Fruit fly (Drosophila melanogaster) whole organism, embryonic: ENCODE data around the gene CG13408.
A peak's percentile ranks its signal among the peaks of the same experiment; 100 is the strongest.

Source experiments
- Atf-2 ChIP-seq: fragments of 200-800 bp; sonication (Bioruptor generic); optimal IDR thresholded peaks from 2 replicates; lab custom pipeline; 2016; ENCODE audit warnings: missing biosample characterization, missing genetic modification characterization
- CG10565 ChIP-seq: fragments of 200-800 bp; sonication (Bioruptor generic); optimal IDR thresholded peaks from 3 replicates; lab custom pipeline; 2016; ENCODE audit warnings: missing biosample characterization, mild to moderate bottlenecking, missing genetic modification characterization
- CG11398 ChIP-seq: fragments of 200-800 bp; sonication (Bioruptor generic); optimal IDR thresholded peaks from 2 replicates; lab custom pipeline; 2016; ENCODE audit warnings: missing biosample characterization, missing genetic modification characterization
- CG11560 ChIP-seq: fragments of 200-800 bp; sonication (Bioruptor generic); IDR thresholded peaks from 3 replicates; pipeline ENCODE4 v1.3.6; 2022; ENCODE audit warnings: missing biosample characterization, missing genetic modification characterization
- CG12155 ChIP-seq: fragments of 200-800 bp; sonication (Bioruptor generic); optimal IDR thresholded peaks from 3 replicates; lab custom pipeline; 2016; ENCODE audit warnings: missing biosample characterization, missing genetic modification characterization
- CG12744 ChIP-seq: fragments of 200-800 bp; sonication (Bioruptor generic); optimal IDR thresholded peaks from 2 replicates; lab custom pipeline; 2016; ENCODE audit warnings: missing biosample characterization, missing genetic modification characterization
- CG12769 ChIP-seq: fragments of 200-800 bp; sonication (Bioruptor generic); optimal IDR thresholded peaks from 2 replicates; lab custom pipeline; 2019; ENCODE audit warnings: missing biosample characterization, mild to moderate bottlenecking, missing genetic modification characterization, moderate library complexity
- CG13424 ChIP-seq: fragments of 200-800 bp; sonication (Bioruptor generic); optimal IDR thresholded peaks from 2 replicates; lab custom pipeline; 2019; ENCODE audit warnings: missing biosample characterization, mild to moderate bottlenecking, missing genetic modification characterization, moderate library complexity
- CG13775 ChIP-seq: fragments of 200-800 bp; sonication (Bioruptor generic); optimal IDR thresholded peaks from 3 replicates; lab custom pipeline; 2017; ENCODE audit warnings: missing biosample characterization, mild to moderate bottlenecking, missing genetic modification characterization
- CG13894 ChIP-seq: fragments of 200-800 bp; sonication (Bioruptor generic); optimal IDR thresholded peaks from 3 replicates; lab custom pipeline; 2018; ENCODE audit warnings: missing biosample characterization, mild to moderate bottlenecking, missing genetic modification characterization, moderate library complexity
- CG14441 ChIP-seq: fragments of 200-800 bp; sonication (Bioruptor generic); IDR thresholded peaks from 2 replicates; pipeline ENCODE4 v1.3.6; 2022; ENCODE audit warnings: missing biosample characterization, missing genetic modification characterization
- CG1529 ChIP-seq: fragments of 200-800 bp; sonication (Bioruptor generic); optimal IDR thresholded peaks from 3 replicates; lab custom pipeline; 2018; ENCODE audit warnings: missing biosample characterization, missing genetic modification characterization
- CG1602 ChIP-seq: fragments of 200-800 bp; sonication (Bioruptor generic); optimal IDR thresholded peaks from 3 replicates; lab custom pipeline; 2016; ENCODE audit warnings: missing biosample characterization, missing genetic modification characterization
- CG1647 ChIP-seq: fragments of 200-800 bp; sonication (Bioruptor generic); optimal IDR thresholded peaks from 3 replicates; lab custom pipeline; 2016; ENCODE audit warnings: missing biosample characterization, missing genetic modification characterization
- CG17328 ChIP-seq: fragments of 200-800 bp; sonication (Bioruptor generic); IDR thresholded peaks from 2 replicates; pipeline ENCODE4 v1.3.6; 2022; ENCODE audit warnings: missing biosample characterization, missing genetic modification characterization
- CG17359 ChIP-seq: fragments of 200-800 bp; sonication (Bioruptor generic); optimal IDR thresholded peaks from 3 replicates; lab custom pipeline; 2018; ENCODE audit warnings: missing biosample characterization, mild to moderate bottlenecking, missing genetic modification characterization, moderate library complexity
- CG18476 ChIP-seq: fragments of 200-800 bp; sonication (Bioruptor generic); optimal IDR thresholded peaks from 2 replicates; lab custom pipeline; 2016; ENCODE audit warnings: missing biosample characterization, mild to moderate bottlenecking, missing genetic modification characterization
- CG18619 ChIP-seq: fragments of 200-800 bp; sonication (Bioruptor generic); optimal IDR thresholded peaks from 3 replicates; lab custom pipeline; 2017; ENCODE audit warnings: missing biosample characterization, mild to moderate bottlenecking, missing genetic modification characterization
- CG2712 ChIP-seq: fragments of 200-800 bp; optimal IDR thresholded peaks from 3 replicates; lab custom pipeline; 2019; ENCODE audit warnings: missing biosample characterization, mild to moderate bottlenecking, missing genetic modification characterization, moderate library complexity
- CG3065 ChIP-seq: fragments of 200-800 bp; sonication (Bioruptor generic); optimal IDR thresholded peaks from 2 replicates; lab custom pipeline; 2016; ENCODE audit warnings: missing biosample characterization, missing genetic modification characterization
- CG34422 ChIP-seq: fragments of 200-800 bp; sonication (Bioruptor generic); IDR thresholded peaks from 3 replicates; pipeline ENCODE4 v1.3.6; 2022; ENCODE audit warnings: missing biosample characterization, missing genetic modification characterization
- CG3838 ChIP-seq: fragments of 200-800 bp; sonication (Bioruptor generic); optimal IDR thresholded peaks from 3 replicates; lab custom pipeline; 2016; ENCODE audit warnings: missing biosample characterization, missing genetic modification characterization
- CG3995 ChIP-seq: fragments of 200-800 bp; sonication (Bioruptor generic); optimal IDR thresholded peaks from 3 replicates; lab custom pipeline; 2016; ENCODE audit warnings: missing biosample characterization, missing genetic modification characterization
- CG4424 ChIP-seq: fragments of 200-800 bp; sonication (Bioruptor generic); optimal IDR thresholded peaks from 3 replicates; lab custom pipeline; 2016; ENCODE audit warnings: missing biosample characterization, missing genetic modification characterization
- CG5180 ChIP-seq: fragments of 200-800 bp; sonication (Bioruptor generic); optimal IDR thresholded peaks from 3 replicates; lab custom pipeline; 2017; ENCODE audit warnings: missing biosample characterization, missing genetic modification characterization, mild to moderate bottlenecking, moderate library complexity, missing genetic modification reagents
- CG6254 ChIP-seq: fragments of 200-800 bp; sonication (Bioruptor generic); optimal IDR thresholded peaks from 3 replicates; lab custom pipeline; 2017; ENCODE audit warnings: mild to moderate bottlenecking, missing biosample characterization, missing genetic modification reagents, missing genetic modification characterization
- E2f1 ChIP-seq: fragments of 200-800 bp; sonication (Bioruptor generic); IDR thresholded peaks from 2 replicates; pipeline ENCODE4 v1.3.6; 2022; ENCODE audit warnings: missing biosample characterization, missing genetic modification characterization
- Fer3 ChIP-seq: fragments of 200-800 bp; sonication (Bioruptor generic); optimal IDR thresholded peaks from 2 replicates; lab custom pipeline; 2018; ENCODE audit warnings: missing biosample characterization, mild to moderate bottlenecking, missing genetic modification characterization, moderate library complexity
- HLH54F ChIP-seq: fragments of 200-800 bp; sonication (Bioruptor generic); optimal IDR thresholded peaks from 3 replicates; lab custom pipeline; 2016; ENCODE audit warnings: missing biosample characterization, missing genetic modification characterization
- Hmx ChIP-seq: fragments of 200-800 bp; sonication (Bioruptor generic); optimal IDR thresholded peaks from 2 replicates; lab custom pipeline; 2016; ENCODE audit warnings: missing biosample characterization, missing genetic modification characterization
- Meics ChIP-seq: fragments of 200-800 bp; sonication (Bioruptor generic); optimal IDR thresholded peaks from 2 replicates; lab custom pipeline; 2017; ENCODE audit warnings: missing biosample characterization, mild to moderate bottlenecking, missing genetic modification characterization
- NC2α ChIP-seq: fragments of 200-800 bp; sonication (Bioruptor generic); optimal IDR thresholded peaks from 2 replicates; lab custom pipeline; 2016; ENCODE audit warnings: missing biosample characterization, missing genetic modification characterization
- Oli ChIP-seq: fragments of 200-800 bp; sonication (Bioruptor generic); optimal IDR thresholded peaks from 2 replicates; lab custom pipeline; 2018; ENCODE audit warnings: missing biosample characterization, mild to moderate bottlenecking, missing genetic modification characterization, moderate library complexity
- PHDP ChIP-seq: fragments of 200-800 bp; sonication (Bioruptor generic); optimal IDR thresholded peaks from 3 replicates; lab custom pipeline; 2018; ENCODE audit warnings: missing biosample characterization, mild to moderate bottlenecking, missing genetic modification characterization, moderate library complexity
- Rfx ChIP-seq: fragments of 200-800 bp; sonication (Bioruptor generic); IDR thresholded peaks from 2 replicates; pipeline ENCODE4 v1.3.6; 2022; ENCODE audit warnings: missing biosample characterization, missing genetic modification characterization
- corto ChIP-seq: fragments of 200-800 bp; sonication (Bioruptor generic); optimal IDR thresholded peaks from 2 replicates; lab custom pipeline; 2016; ENCODE audit warnings: missing biosample characterization, mild to moderate bottlenecking, missing genetic modification characterization, moderate library complexity
- fd3F ChIP-seq: fragments of 200-800 bp; sonication (Bioruptor generic); optimal IDR thresholded peaks from 2 replicates; lab custom pipeline; 2018; ENCODE audit warnings: missing biosample characterization, mild to moderate bottlenecking, missing genetic modification characterization, moderate library complexity
- fd96Cb ChIP-seq: fragments of 200-800 bp; sonication (Bioruptor generic); optimal IDR thresholded peaks from 2 replicates; lab custom pipeline; 2018; ENCODE audit warnings: missing biosample characterization, mild to moderate bottlenecking, missing genetic modification characterization, moderate library complexity
- hb ChIP-seq: fragments of 200-800 bp; sonication (Bioruptor generic); IDR thresholded peaks from 3 replicates; pipeline ENCODE4 v1.3.6; 2022; ENCODE audit warnings: missing biosample characterization, missing genetic modification characterization; ENCODE audit not compliant: partially characterized antibody
- ind ChIP-seq: fragments of 200-800 bp; sonication (Bioruptor generic); optimal IDR thresholded peaks from 3 replicates; lab custom pipeline; 2016; ENCODE audit warnings: missing biosample characterization, missing genetic modification characterization
- jumu ChIP-seq: fragments of 200-800 bp; sonication (Bioruptor generic); optimal IDR thresholded peaks from 3 replicates; lab custom pipeline; 2016; ENCODE audit warnings: missing biosample characterization, missing genetic modification characterization
- mirr ChIP-seq: fragments of 200-800 bp; sonication (Bioruptor generic); optimal IDR thresholded peaks from 3 replicates; lab custom pipeline; 2018; ENCODE audit warnings: missing biosample characterization, mild to moderate bottlenecking, missing genetic modification characterization
- pho ChIP-seq: fragments of 200-800 bp; sonication (Bioruptor generic); optimal IDR thresholded peaks from 2 replicates; lab custom pipeline; 2016; ENCODE audit warnings: missing biosample characterization, missing genetic modification characterization
- phol ChIP-seq: fragments of 200-800 bp; sonication (Bioruptor generic); optimal IDR thresholded peaks from 3 replicates; lab custom pipeline; 2018; ENCODE audit warnings: missing biosample characterization, mild to moderate bottlenecking, missing genetic modification characterization, moderate library complexity
- pita ChIP-seq: fragments of 200-800 bp; sonication (Bioruptor generic); optimal IDR thresholded peaks from 2 replicates; lab custom pipeline; 2017; ENCODE audit warnings: missing biosample characterization, mild to moderate bottlenecking, missing genetic modification characterization
- pum ChIP-seq: fragments of 200-800 bp; sonication (Bioruptor generic); optimal IDR thresholded peaks from 2 replicates; lab custom pipeline; 2016; ENCODE audit warnings: missing biosample characterization, missing genetic modification characterization
- pzg ChIP-seq: fragments of 200-800 bp; sonication (Bioruptor generic); optimal IDR thresholded peaks from 3 replicates; lab custom pipeline; 2018; ENCODE audit warnings: missing biosample characterization, mild to moderate bottlenecking, missing genetic modification characterization, moderate library complexity
- run ChIP-seq: fragments of 200-800 bp; sonication (Bioruptor generic); optimal IDR thresholded peaks from 3 replicates; lab custom pipeline; 2018; ENCODE audit warnings: missing biosample characterization, mild to moderate bottlenecking, missing genetic modification characterization
- schlank ChIP-seq: fragments of 200-800 bp; sonication (Bioruptor generic); optimal IDR thresholded peaks from 2 replicates; lab custom pipeline; 2018; ENCODE audit warnings: missing biosample characterization, mild to moderate bottlenecking, missing genetic modification characterization
- sob ChIP-seq: fragments of 200-800 bp; sonication (Bioruptor generic); IDR thresholded peaks from 2 replicates; pipeline ENCODE4 v1.3.6; 2022; ENCODE audit warnings: missing biosample characterization, missing genetic modification characterization
- vfl ChIP-seq: fragments of 200-800 bp; sonication (Bioruptor generic); optimal IDR thresholded peaks from 2 replicates; lab custom pipeline; 2016; ENCODE audit warnings: missing biosample characterization, missing genetic modification characterization
- zen2 ChIP-seq: fragments of 200-800 bp; sonication (Bioruptor generic); IDR thresholded peaks from 3 replicates; pipeline ENCODE4 v1.3.6; 2022; ENCODE audit warnings: missing biosample characterization, missing genetic modification characterization; ENCODE audit not compliant: partially characterized antibody

CG13408 gene

DNA sequence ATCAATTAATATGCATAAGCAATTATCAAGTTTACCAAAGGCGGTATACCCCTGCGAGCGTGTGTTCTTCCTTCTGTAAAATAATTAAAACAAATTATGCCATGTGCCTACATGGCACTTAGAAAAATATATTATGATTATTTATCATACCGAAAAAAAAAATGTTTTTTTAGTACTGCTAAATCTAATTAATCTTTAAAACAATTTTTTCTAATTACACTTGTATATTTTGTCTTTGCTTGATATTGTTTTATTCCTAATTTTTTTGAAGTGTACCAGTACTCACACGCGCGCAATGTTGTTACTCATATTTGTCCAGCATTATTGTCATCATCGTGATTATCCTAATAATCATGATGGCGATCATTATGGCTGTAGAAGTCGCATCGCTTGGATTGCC lies 43.2 kb downstream of the CG13408 start (continued):
- TF ChIP-seq CG1602 (GFP tag; lab: Kevin White, UChicago) (no peak), schlank (tag; lab: Kevin White, UChicago) (no peak), pita (no peak), CG1647 (no peak), corto (GFP tag; lab: Kevin White, UChicago) (no peak), CG11560 (no peak), zen2 (GFP tag; lab: Robert Waterston, UW) (no peak), sob (GFP tag; lab: Robert Waterston, UW) (no peak), Fer3 (tag; lab: Kevin White, UChicago) (peak; percentile 12), CG3065 (GFP tag; lab: Kevin White, UChicago) (no peak), CG13894 (tag; lab: Kevin White, UChicago) (no peak), NC2α (GFP tag; lab: Kevin White, UChicago) (no peak), E2f1 (GFP tag; lab: Robert Waterston, UW) (no peak), Rfx (GFP tag; lab: Robert Waterston, UW) (peak; percentile 27; the same call in 1 of the 2 replicates), CG13775 (no peak), mirr (GFP tag; lab: Kevin White, UChicago) (no peak), Meics (GFP tag; lab: Kevin White, UChicago) (peak; percentile 56), CG34422 (no peak), pum (no peak), CG11398 (no peak), run (tag; lab: Kevin White, UChicago) (no peak), Atf-2 (no peak), fd96Cb (tag; lab: Kevin White, UChicago) (peak; percentile 19), CG12744 (GFP tag; lab: Kevin White, UChicago) (no peak), CG2712 (tag; lab: Kevin White, UChicago) (peak; percentile 35), CG14441 (GFP tag; lab: Robert Waterston, UW) (no peak), CG10565 (GFP tag; lab: Kevin White, UChicago) (no peak), CG4424 (GFP tag; lab: Kevin White, UChicago) (peak; percentile 22), CG18476 (GFP tag; lab: Kevin White, UChicago) (no peak), fd3F (no peak), Oli (tag; lab: Kevin White, UChicago) (peak; percentile 37), CG17328 (GFP tag; lab: Robert Waterston, UW) (no peak), CG12769 (no peak), hb (no peak), phol (tag; lab: Kevin White, UChicago) (peak; percentile 35), pho (no peak), CG5180 (no peak), CG12155 (GFP tag; lab: Kevin White, UChicago) (no peak), CG6254 (GFP tag; lab: Kevin White, UChicago) (no peak), CG3995 (GFP tag; lab: Kevin White, UChicago) (no peak), ind (GFP tag; lab: Kevin White, UChicago) (peak; percentile 40), PHDP (tag; lab: Kevin White, UChicago) (peak; percentile 53), HLH54F (GFP tag; lab: Kevin White, UChicago) (no peak), pzg (GFP tag; lab: Kevin White, UChicago) (no peak), CG3838 (GFP tag; lab: Kevin White, UChicago) (no peak), jumu (GFP tag; lab: Kevin White, UChicago) (no peak), CG13424 (tag; lab: Kevin White, UChicago) (peak; percentile 0), vfl (GFP tag; lab: Kevin White, UChicago) (no peak), CG1529 (GFP tag; lab: Kevin White, UChicago) (no peak), CG17359 (tag; lab: Kevin White, UChicago) (peak; percentile 21), CG18619 (GFP tag; lab: Kevin White, UChicago) (no peak), Hmx (GFP tag; lab: Kevin White, UChicago) (no peak)
